Worm (Caenorhabditis elegans) whole organism, late embryonic: ENCODE results near the gene scl-21.

ENCODE experiments used
- K09A11.1 ChIP-seq: sonication (generic microtip); optimal IDR thresholded peaks from 2 replicates; lab custom pipeline; 2017; ENCODE audit warnings: antibody characterized with exemption, mild to moderate bottlenecking, missing genetic modification characterization, missing compliant biosample characterization; ENCODE audit not compliant: insufficient read depth
- T23F11.4 ChIP-seq: fragments of 200-800 bp; sonication (Bioruptor generic); optimal IDR thresholded peaks from 2 replicates; lab custom pipeline; 2018; ENCODE audit warnings: mild to moderate bottlenecking, missing genetic modification characterization, missing compliant biosample characterization
- Y22D7AL.16 ChIP-seq: sonication (generic microtip); optimal IDR thresholded peaks from 2 replicates; lab custom pipeline; 2016; ENCODE audit warnings: missing genetic modification characterization, missing compliant biosample characterization
- ama-1 ChIP-seq: fragments of 150-350 bp; optimal IDR thresholded peaks from 2 replicates; lab custom pipeline; 2014
- ceh-18 ChIP-seq: sonication (generic microtip); optimal IDR thresholded peaks from 2 replicates; lab custom pipeline; 2016; ENCODE audit warnings: missing genetic modification characterization, missing compliant biosample characterization
- ceh-2 ChIP-seq: sonication (generic microtip); optimal IDR thresholded peaks from 2 replicates; lab custom pipeline; 2016; ENCODE audit warnings: missing genotype, missing genetic modification characterization, missing compliant biosample characterization
- ceh-45 ChIP-seq: fragments of 200-800 bp; sonication (Bioruptor generic); IDR thresholded peaks from 2 replicates; pipeline ENCODE4 v1.3.6; 2022; ENCODE audit warnings: missing genetic modification reagents, missing genetic modification characterization, missing compliant biosample characterization
- ceh-9 ChIP-seq: sonication (generic microtip); optimal IDR thresholded peaks from 2 replicates; lab custom pipeline; 2016; ENCODE audit warnings: mild to moderate bottlenecking, missing genetic modification characterization, inconsistent platforms, missing compliant biosample characterization
- dve-1 ChIP-seq: sonication (generic microtip); optimal IDR thresholded peaks from 2 replicates; lab custom pipeline; 2017; ENCODE audit warnings: antibody characterized with exemption, mild to moderate bottlenecking, missing genetic modification characterization, missing compliant biosample characterization
- elt-2 ChIP-seq: sonication (generic microtip); optimal IDR thresholded peaks from 2 replicates; lab custom pipeline; 2016; ENCODE audit warnings: missing genetic modification reagents, missing genetic modification characterization, missing compliant biosample characterization
- ets-4 ChIP-seq: sonication (generic microtip); optimal IDR thresholded peaks from 2 replicates; lab custom pipeline; 2016; ENCODE audit warnings: missing genetic modification characterization, missing compliant biosample characterization
- eyg-1 ChIP-seq: sonication (generic microtip); optimal IDR thresholded peaks from 2 replicates; lab custom pipeline; 2016; ENCODE audit warnings: missing genotype, missing genetic modification characterization, missing compliant biosample characterization
- fax-1 ChIP-seq: sonication (generic microtip); optimal IDR thresholded peaks from 2 replicates; lab custom pipeline; 2016; ENCODE audit warnings: missing genotype, missing genetic modification characterization, missing compliant biosample characterization
- fkh-10 ChIP-seq: fragments of 150-350 bp; optimal IDR thresholded peaks from 2 replicates; lab custom pipeline; 2014; ENCODE audit warnings: missing biosample characterization, missing genetic modification reagents, missing genetic modification characterization
- fkh-6 ChIP-seq: sonication (generic microtip); optimal IDR thresholded peaks from 2 replicates; lab custom pipeline; 2016; ENCODE audit warnings: missing genetic modification characterization, missing compliant biosample characterization
- hlh-30 ChIP-seq: sonication (generic microtip); optimal IDR thresholded peaks from 2 replicates; lab custom pipeline; 2017; ENCODE audit warnings: antibody characterized with exemption, missing genetic modification characterization, missing compliant biosample characterization; ENCODE audit not compliant: insufficient read depth
- lin-11 ChIP-seq: fragments of 200-800 bp; sonication (Bioruptor generic); optimal IDR thresholded peaks from 2 replicates; lab custom pipeline; 2018; ENCODE audit warnings: mild to moderate bottlenecking, missing genetic modification characterization, missing compliant biosample characterization
- npax-4 ChIP-seq: sonication (generic microtip); optimal IDR thresholded peaks from 2 replicates; lab custom pipeline; 2016; ENCODE audit warnings: missing genetic modification characterization, missing compliant biosample characterization
- pax-1 ChIP-seq: fragments of 150-350 bp; optimal IDR thresholded peaks from 2 replicates; lab custom pipeline; 2014; ENCODE audit warnings: missing biosample characterization, missing genetic modification characterization
- pha-2 ChIP-seq: sonication (generic microtip); optimal IDR thresholded peaks from 2 replicates; lab custom pipeline; 2017; ENCODE audit warnings: mild to moderate bottlenecking, missing genetic modification characterization, missing compliant biosample characterization
- pha-4 ChIP-seq: fragments of 150-350 bp; optimal IDR thresholded peaks from 2 replicates; lab custom pipeline; 2018; ENCODE audit warnings: missing biosample characterization, missing genetic modification reagents, missing genetic modification characterization
- pqm-1 ChIP-seq: sonication (generic microtip); optimal IDR thresholded peaks from 2 replicates; lab custom pipeline; 2016; ENCODE audit warnings: missing genetic modification characterization, missing compliant biosample characterization
- pros-1 ChIP-seq: fragments of 150-350 bp; optimal IDR thresholded peaks from 2 replicates; lab custom pipeline; 2014; ENCODE audit warnings: missing biosample characterization, missing genetic modification reagents, missing genetic modification characterization
- rnt-1 ChIP-seq: sonication (generic microtip); optimal IDR thresholded peaks from 2 replicates; lab custom pipeline; 2016; ENCODE audit warnings: missing genetic modification characterization, missing compliant biosample characterization
- sdc-2 ChIP-seq: sonication (generic microtip); optimal IDR thresholded peaks from 2 replicates; lab custom pipeline; 2016; ENCODE audit warnings: missing genotype, missing genetic modification characterization, missing compliant biosample characterization
- sox-2 ChIP-seq: fragments of 200-800 bp; sonication (Bioruptor generic); IDR thresholded peaks from 2 replicates; pipeline ENCODE4 v1.3.6; 2022; ENCODE audit warnings: missing genetic modification reagents, missing genetic modification characterization, missing compliant biosample characterization
- ttx-3 ChIP-seq: sonication (generic microtip); optimal IDR thresholded peaks from 2 replicates; lab custom pipeline; 2016; ENCODE audit warnings: missing genetic modification reagents, missing genetic modification characterization, missing compliant biosample characterization
- unc-86 ChIP-seq: sonication (generic microtip); optimal IDR thresholded peaks from 2 replicates; lab custom pipeline; 2016; ENCODE audit warnings: missing genetic modification characterization, missing compliant biosample characterization
- zip-5 ChIP-seq: sonication (generic microtip); optimal IDR thresholded peaks from 2 replicates; lab custom pipeline; 2016; ENCODE audit warnings: missing genetic modification characterization, missing compliant biosample characterization
- ztf-16 ChIP-seq: sonication (generic microtip); optimal IDR thresholded peaks from 2 replicates; lab custom pipeline; 2017; ENCODE audit warnings: missing genetic modification characterization, missing compliant biosample characterization

The scl-21 gene

ce11 chrV:19519511-19519934 is 24.0 kb upstream of the scl-21 start:
- no peak for TF ChIP-seq sdc-2 (tag; lab: Kevin White, UChicago)

DNA sequence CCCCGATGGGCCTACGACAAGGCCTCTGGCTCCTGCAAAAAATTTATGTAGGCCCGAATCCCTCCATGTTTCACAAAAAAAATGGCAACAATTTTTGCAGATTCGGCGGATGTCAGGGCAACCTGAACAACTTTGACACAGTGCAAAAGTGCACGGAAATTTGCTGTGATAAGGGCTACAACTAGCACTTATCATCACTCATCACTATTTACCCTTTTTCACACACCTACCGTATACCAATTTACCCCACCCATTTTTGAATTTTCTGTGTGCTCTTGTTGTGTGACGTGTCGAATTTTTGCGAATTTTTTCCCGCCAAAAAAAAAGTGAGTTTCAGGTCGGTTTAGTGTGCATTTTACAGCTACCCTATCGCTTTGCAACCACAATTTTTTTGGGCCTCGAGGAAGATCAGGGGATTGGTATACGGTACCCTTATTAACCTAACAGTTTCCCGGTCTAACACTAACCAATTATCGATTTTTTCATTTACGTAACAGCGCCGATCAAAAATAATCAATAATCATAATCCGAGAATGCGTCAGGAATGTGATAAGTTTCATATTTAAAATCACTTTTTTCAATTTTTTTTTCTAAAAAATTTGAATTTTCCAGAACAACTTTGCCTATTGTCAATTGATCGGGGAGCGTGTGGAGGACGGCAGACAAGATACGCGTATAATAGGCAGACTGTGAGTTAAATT is 23.1 kb upstream of the scl-21 start:
- no peak for TF ChIP-seq pha-2 (tag; lab: Kevin White, UChicago)
- no peak for TF ChIP-seq ceh-18 (tag; lab: Kevin White, UChicago)
- no peak for TF ChIP-seq ttx-3
- TF ChIP-seq pros-1 (tag; lab: Kevin White, UChicago): no peak
- no peak for TF ChIP-seq elt-2 (tag; lab: Kevin White, UChicago)
- no peak for TF ChIP-seq hlh-30
- no peak for TF ChIP-seq pqm-1 (tag; lab: Kevin White, UChicago)
- TF ChIP-seq unc-86 (tag; lab: Kevin White, UChicago): no peak
- TF ChIP-seq ceh-45: no peak
- no peak for TF ChIP-seq ets-4
- no peak for TF ChIP-seq pax-1 (tag; lab: Kevin White, UChicago)
- no peak for TF ChIP-seq npax-4 (tag; lab: Kevin White, UChicago)
- no peak for TF ChIP-seq zip-5 (tag; lab: Kevin White, UChicago)
- no peak for TF ChIP-seq K09A11.1 (tag; lab: Kevin White, UChicago)
- no peak for TF ChIP-seq ama-1 (lab: Kevin White, UChicago)
- TF ChIP-seq, all 69 proteins: peak for 0

ce11 chrV:19517611-19518360 is 22.3 kb upstream of the scl-21 start:
- TF ChIP-seq dve-1 (tag; lab: Kevin White, UChicago) (peak; percentile 61), T23F11.4 (GFP tag; lab: Kevin White, UChicago) (peak; percentile 36)

DNA sequence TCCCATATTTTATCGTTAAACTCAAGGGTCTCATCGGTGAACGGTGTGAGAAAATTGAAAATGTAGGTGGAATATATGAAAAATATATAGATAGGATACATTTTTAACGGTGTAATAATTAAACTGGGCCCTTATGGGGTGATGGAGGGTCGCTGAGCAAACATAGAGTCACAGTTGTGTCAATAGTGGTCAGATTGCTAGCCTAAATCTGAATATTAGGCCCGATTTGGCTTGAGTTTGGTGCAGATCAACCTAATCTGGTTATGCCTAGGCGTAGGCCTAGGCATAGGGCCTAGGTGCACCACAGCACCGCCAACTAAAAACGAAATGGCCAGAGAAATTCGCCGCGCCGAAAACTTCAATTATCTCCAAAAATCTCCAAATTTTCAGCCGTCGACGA is 18.1 kb upstream of the scl-21 start, which contains the start of gene phy-4:
Gene phy-4, minus strand, starts transcription at position 101 of the 400 bp plus-strand sequence.
- TF ChIP-seq ets-4: no peak
- no peak for TF ChIP-seq fkh-10 (GFP tag; lab: Kevin White, UChicago)
- no peak for TF ChIP-seq lin-11 (tag; lab: Kevin White, UChicago)
- no peak for TF ChIP-seq eyg-1 (tag; lab: Kevin White, UChicago)
- no peak for TF ChIP-seq sox-2
- TF ChIP-seq Y22D7AL.16: no peak
- no peak for TF ChIP-seq fax-1 (tag; lab: Kevin White, UChicago)
- TF ChIP-seq pha-2 (tag; lab: Kevin White, UChicago): no peak

ce11 chrV:19512260-19512947 is 16.9 kb upstream of the scl-21 start, which contains the start of gene Y43F8B.19:
Gene Y43F8B.19, minus strand, starts transcription at chrV:19512310.
- TF ChIP-seq ceh-9 (no peak), Y22D7AL.16 (no peak), fkh-6 (no peak), ztf-16 (tag; lab: Kevin White, UChicago) (no peak), rnt-1 (tag; lab: Kevin White, UChicago) (no peak), dve-1 (tag; lab: Kevin White, UChicago) (no peak), pha-4 (tag; lab: Kevin White, UChicago) (no peak), ceh-2 (tag; lab: Kevin White, UChicago) (no peak)
